Worm (Caenorhabditis elegans): ENCODE results near the gene F09C12.8.
"Not testable (repeated sequence)": the region's sequence is repeated elsewhere in the genome, so short reads cannot be mapped to it uniquely, and the experiment has no call there.

F09C12.8 gene

ce11 chrII:5109693-5110092 is 2.5 kb upstream of the F09C12.8 start, which contains the start of gene F09C12.2:
TSS of gene F09C12.2 (plus strand) at chrII:5110012.
- TF ChIP-seq gmeb-1 (tag; optimal IDR thresholded peaks at IDR 0.05) = no peak
- peak; percentile 14 for TF ChIP-seq fos-1 (tag; optimal IDR thresholded peaks at IDR 0.05)

DNA sequence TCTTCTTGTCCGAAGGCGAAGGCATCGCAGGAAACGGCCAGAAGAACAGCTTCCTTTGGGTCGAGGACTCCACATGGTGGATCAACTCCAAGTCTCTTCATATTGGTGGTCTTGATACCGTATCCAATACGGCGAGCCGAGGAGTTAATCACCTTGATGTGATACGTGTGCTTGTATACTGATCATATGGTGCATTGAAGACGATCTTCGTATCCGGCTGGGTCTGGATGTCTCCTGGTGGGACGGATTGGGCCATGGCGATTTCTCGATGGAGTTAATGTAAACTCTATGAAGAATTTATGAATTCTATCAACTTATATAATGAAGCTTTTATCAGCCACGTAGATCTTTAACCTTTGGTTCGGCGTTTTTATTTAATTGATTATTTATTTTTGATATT is 3.1 kb downstream of the F09C12.8 start, which contains the start of gene msp-74:
msp-74 (minus strand) TSS at position 101 of the 400 bp plus-strand sequence.
- TF ChIP-seq lsy-2 (tag; optimal IDR thresholded peaks at IDR 0.05); crh-2 (tag; optimal IDR thresholded peaks at IDR 0.05); sma-3 (GFP tag; optimal IDR thresholded peaks at IDR 0.05): not testable (repeated sequence)

- TF ChIP-seq unc-39 (tag; optimal IDR thresholded peaks at IDR 0.05) (no peak), R02D3.7 (tag; optimal IDR thresholded peaks at IDR 0.05) (no peak), aly-2 (tag; optimal IDR thresholded peaks at IDR 0.05) (no peak), ama-1 (optimal IDR thresholded peaks at IDR 0.05) (no peak), unc-55 (GFP tag; optimal IDR thresholded peaks at IDR 0.05) (no peak), F13H6.1 (tag; optimal IDR thresholded peaks at IDR 0.05) (no peak), peb-1 (tag; optimal IDR thresholded peaks at IDR 0.05) (no peak)
Measured at ce11 chrII:5115733-5116132, 3.6 kb downstream of the F09C12.8 start, which contains the start of gene srsy-1. TSS of gene srsy-1 (plus strand) at chrII:5116033.

DNA sequence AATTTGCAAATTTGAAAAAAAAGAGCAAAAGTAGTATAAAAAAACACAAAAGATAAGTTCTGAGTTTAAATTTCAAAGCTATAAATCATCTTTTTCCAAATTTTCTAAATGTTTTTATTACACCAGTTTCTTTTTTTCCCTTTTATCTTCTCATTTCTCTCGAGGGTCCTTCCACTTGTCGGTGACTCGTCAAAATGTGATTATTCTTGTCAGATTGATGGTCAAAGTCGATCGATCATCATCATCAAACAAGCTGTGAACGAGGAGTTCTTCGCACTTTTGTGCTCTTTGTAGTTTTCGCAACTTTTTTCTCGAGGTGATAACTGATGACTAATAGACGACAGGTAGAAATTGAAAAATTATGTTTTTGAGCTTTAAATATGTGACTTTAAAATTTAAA is 8.4 kb downstream of the F09C12.8 start:
- TF ChIP-seq unc-55 (GFP tag; optimal IDR thresholded peaks at IDR 0.05) = no peak
- no peak for TF ChIP-seq C34F6.9 (tag; optimal IDR thresholded peaks at IDR 0.05)
- TF ChIP-seq lin-11 (tag; optimal IDR thresholded peaks at IDR 0.05) = no peak
- peak; percentile 7 for TF ChIP-seq unc-62 (GFP tag; optimal IDR thresholded peaks at IDR 0.05)

DNA sequence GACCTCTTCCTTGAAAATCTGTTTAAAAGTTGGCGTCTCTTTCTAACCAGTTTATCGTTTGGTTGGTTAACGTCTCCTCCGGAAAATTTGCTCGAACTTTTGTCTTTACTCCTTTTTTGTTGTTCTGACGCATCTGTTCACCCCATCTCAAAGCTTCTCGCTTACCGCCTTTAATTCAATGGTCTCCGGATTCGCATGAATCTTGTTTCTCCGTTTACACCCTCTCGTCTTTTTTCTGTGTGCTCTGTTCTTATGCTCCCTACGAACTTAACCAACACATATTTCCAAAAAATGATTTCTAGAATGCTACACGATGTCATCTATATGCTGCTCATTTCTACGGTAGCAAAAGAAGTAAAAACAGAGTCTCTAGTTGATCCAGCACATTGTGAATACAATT is 17.9 kb downstream of the F09C12.8 start, which contains the start of gene lgc-56:
lgc-56 (plus strand) TSS at position 301 of the 400 bp plus-strand sequence.
- no peak for TF ChIP-seq ama-1 (optimal IDR thresholded peaks at IDR 0.05)
- no peak for TF ChIP-seq sma-9 (GFP tag; optimal IDR thresholded peaks at IDR 0.05)
- TF ChIP-seq sma-9 (tag; optimal IDR thresholded peaks at IDR 0.05) = no peak
- TF ChIP-seq sem-4 (tag; optimal IDR thresholded peaks at IDR 0.05) = no peak
- no peak for TF ChIP-seq ceh-16 (tag; optimal IDR thresholded peaks at IDR 0.05)
- no peak for TF ChIP-seq ztf-4 (tag; optimal IDR thresholded peaks at IDR 0.05)
- TF ChIP-seq nhr-23 (tag; optimal IDR thresholded peaks at IDR 0.05) = no peak
- no peak for TF ChIP-seq crh-2 (tag; optimal IDR thresholded peaks at IDR 0.05)

- TF ChIP-seq ZK546.5 (tag; optimal IDR thresholded peaks at IDR 0.05) (no peak), alr-1 (tag; optimal IDR thresholded peaks at IDR 0.05) (no peak), ztf-11 (tag; optimal IDR thresholded peaks at IDR 0.05) (no peak), lsy-2 (tag; optimal IDR thresholded peaks at IDR 0.05) (no peak)
Measured at ce11 chrII:5131800-5132199, 19.6 kb downstream of the F09C12.8 start.

ce11 chrII:5136296-5136767 is 24.1 kb downstream of the F09C12.8 start, which contains the start of gene F58A6.2:
TSS of gene F58A6.2 (plus strand) at chrII:5136717.
- TF ChIP-seq skn-1 (tag; optimal IDR thresholded peaks at IDR 0.05) (no peak), nhr-237 (tag; optimal IDR thresholded peaks at IDR 0.05) (no peak), nhr-25 (tag; optimal IDR thresholded peaks at IDR 0.05) (no peak), nhr-23 (tag; optimal IDR thresholded peaks at IDR 0.05) (no peak), aly-2 (tag; optimal IDR thresholded peaks at IDR 0.05) (no peak), blmp-1 (tag; optimal IDR thresholded peaks at IDR 0.05; ENCODE audit: insufficient read depth) (no peak), unc-55 (GFP tag; optimal IDR thresholded peaks at IDR 0.05) (no peak), mab-5 (tag; optimal IDR thresholded peaks at IDR 0.05) (no peak), ztf-1 (GFP tag; conservative IDR thresholded peaks at IDR 0.05) (no peak), nhr-129 (tag; optimal IDR thresholded peaks at IDR 0.05) (no peak), lin-13 (GFP tag; optimal IDR thresholded peaks at IDR 0.05) (no peak), mdl-1 (tag; optimal IDR thresholded peaks at IDR 0.05) (no peak), zag-1 (tag; optimal IDR thresholded peaks at IDR 0.05) (no peak)
